Fruit fly (Drosophila melanogaster): ENCODE measurements around the gene CG4467.

DNA sequence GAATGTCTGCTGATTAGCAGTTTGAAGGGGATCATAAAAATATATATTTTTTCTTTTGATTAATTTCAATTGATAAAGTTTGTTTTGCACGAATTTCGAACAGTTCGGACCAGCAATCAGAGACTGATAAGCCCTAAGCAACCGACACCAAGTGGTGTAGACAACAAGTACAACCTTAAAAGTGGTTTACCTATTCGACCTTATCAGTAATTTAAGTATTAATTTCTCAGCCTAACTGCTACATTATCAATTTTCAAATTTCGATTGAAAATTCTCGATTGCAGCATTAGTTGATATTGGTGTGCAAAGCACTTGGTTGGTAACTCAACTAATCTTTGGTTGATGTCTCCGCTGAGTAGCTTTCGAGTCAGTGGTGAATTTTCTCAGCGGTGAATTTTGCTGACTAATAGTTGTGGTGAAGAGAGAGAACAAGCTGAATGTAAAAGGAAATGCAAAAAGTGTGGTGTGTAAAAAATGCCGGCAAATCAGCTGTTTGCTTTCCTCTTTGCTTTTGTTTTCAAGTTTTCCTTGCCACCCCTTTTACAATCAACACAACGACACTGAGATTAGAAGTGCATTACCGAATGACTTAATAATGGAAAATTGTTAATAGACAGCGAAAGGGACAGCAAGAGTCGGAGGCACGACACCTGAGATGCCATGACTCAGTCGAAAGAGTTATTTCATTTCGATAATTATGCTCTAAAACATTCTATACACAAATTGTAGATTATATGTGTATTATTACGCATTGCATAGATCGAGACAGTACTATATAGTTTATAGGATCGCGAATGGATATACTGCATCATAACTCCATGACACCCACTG lies 33.9 kb downstream of the CG4467 start:
- TF ChIP-seq fd85E (GFP tag; optimal IDR thresholded peaks at IDR 0.05) (no peak), fkh (GFP tag; optimal IDR thresholded peaks at IDR 0.05) (no peak), Lpt (GFP tag; optimal IDR thresholded peaks at IDR 0.05) (no peak), CG6163 (GFP tag; IDR thresholded peaks at IDR 0.05) (peak; percentile 77; the same call in 2 of the 3 replicates), cyc (GFP tag; optimal IDR thresholded peaks at IDR 0.05) (no peak), Smox (GFP tag; optimal IDR thresholded peaks at IDR 0.05) (peak; percentile 23), CG8632 (GFP tag; optimal IDR thresholded peaks at IDR 0.05) (no peak), CG8119 (GFP tag; IDR thresholded peaks at IDR 0.05) (peak; percentile 64; the same call in 2 of the 3 replicates), CG16779 (tag; optimal IDR thresholded peaks at IDR 0.05) (peak; percentile 31), Gug (GFP tag; IDR thresholded peaks at IDR 0.05) (no peak), dsx (GFP tag; optimal IDR thresholded peaks at IDR 0.05; ENCODE audit: poor library complexity, severe bottlenecking) (peak; percentile 21)
